Worm (Caenorhabditis elegans) whole organism, dauer: Measurements from ENCODE around the gene tofu-7.

Experiments
- unc-62 ChIP-seq: sonication (generic microtip); optimal IDR thresholded peaks from 2 replicates; lab custom pipeline; 2017; ENCODE audit warnings: missing biosample characterization, missing genetic modification reagents, missing genetic modification characterization

The tofu-7 gene

ce11 chrIII:7063061-7063460 lies 21.8 kb downstream of the tofu-7 start:
- no peak for TF ChIP-seq unc-62 (GFP tag; lab: Kevin White, UChicago)

ce11 chrIII:7062580-7062979 lies 22.2 kb downstream of the tofu-7 start, which contains the start of gene R01H2.1:
R01H2.1 (plus strand) TSS chrIII:7062880.
- TF ChIP-seq unc-62 (GFP tag; lab: Kevin White, UChicago): no peak

ce11 chrIII:7060531-7061095 lies 24.2 kb downstream of the tofu-7 start, which contains the start of gene egg-2:
egg-2 (minus strand) TSS chrIII:7060583.
- TF ChIP-seq unc-62 (GFP tag; lab: Kevin White, UChicago): no peak

ce11 chrIII:7056241-7056640 lies 28.6 kb downstream of the tofu-7 start, which contains the start of gene R01H2.2:
R01H2.2 (plus strand) TSS chrIII:7056541.
- TF ChIP-seq unc-62 (GFP tag; lab: Kevin White, UChicago): no peak

ce11 chrIII:7045643-7046042 lies 39.2 kb downstream of the tofu-7 start, which contains the start of gene R01H2.7:
R01H2.7 (minus strand) TSS chrIII:7045743.
- no peak for TF ChIP-seq unc-62 (GFP tag; lab: Kevin White, UChicago)

ce11 chrIII:7034252-7035223 lies 50.3 kb downstream of the tofu-7 start:
- TF ChIP-seq unc-62 (GFP tag; lab: Kevin White, UChicago): no peak
